Fruit fly (Drosophila melanogaster): ENCODE measurements around the gene Snoo.

Snoo gene

dm6 chr2L:7850406-7850805 is 133.6 kb downstream of the Snoo start:
- TF ChIP-seq zf30C (GFP tag; optimal IDR thresholded peaks at IDR 0.05) (no peak), tx (GFP tag; optimal IDR thresholded peaks at IDR 0.05) (no peak), CG15601 (tag; optimal IDR thresholded peaks at IDR 0.05) (no peak), Trl (optimal IDR thresholded peaks at IDR 0.05) (no peak), Trl (GFP tag; optimal IDR thresholded peaks at IDR 0.05) (no peak), Med (GFP tag) (peak; percentile 61), slou (GFP tag; optimal IDR thresholded peaks at IDR 0.05) (no peak), mam (GFP tag; optimal IDR thresholded peaks at IDR 0.05) (no peak), Hey (tag; optimal IDR thresholded peaks at IDR 0.05) (peak; percentile 49), abd-A (tag; optimal IDR thresholded peaks at IDR 0.05) (peak; percentile 94), Six4 (GFP tag; optimal IDR thresholded peaks at IDR 0.05) (no peak), Hsf (GFP tag; optimal IDR thresholded peaks at IDR 0.05) (no peak), Hmx (GFP tag; optimal IDR thresholded peaks at IDR 0.05) (no peak), CG7372 (GFP tag; IDR thresholded peaks at IDR 0.05) (no peak), gsb (GFP tag; IDR thresholded peaks at IDR 0.05) (no peak), CG13894 (tag; optimal IDR thresholded peaks at IDR 0.05) (peak; percentile 41), Awh (GFP tag; IDR thresholded peaks at IDR 0.05) (no peak)

- TF ChIP-seq gro (GFP tag; optimal IDR thresholded peaks at IDR 0.05): no peak
- no peak for TF ChIP-seq kay (GFP tag; optimal IDR thresholded peaks at IDR 0.05)
- no peak for TF ChIP-seq CG10462 (GFP tag; optimal IDR thresholded peaks at IDR 0.05)
- no peak for TF ChIP-seq ERR (GFP tag; optimal IDR thresholded peaks at IDR 0.05)
- no peak for TF ChIP-seq Lim3 (GFP tag; IDR thresholded peaks at IDR 0.05)
- TF ChIP-seq twi (tag; optimal IDR thresholded peaks at IDR 0.05): no peak
- TF ChIP-seq salm (tag; optimal IDR thresholded peaks at IDR 0.05): no peak
- no peak for TF ChIP-seq ash1 (GFP tag; optimal IDR thresholded peaks at IDR 0.05)
- TF ChIP-seq Fer1 (GFP tag; optimal IDR thresholded peaks at IDR 0.05): peak; percentile 59
- TF ChIP-seq CG7271 (tag; optimal IDR thresholded peaks at IDR 0.05): no peak
- TF ChIP-seq ewg (GFP tag; optimal IDR thresholded peaks at IDR 0.05): peak; percentile 13
- no peak for TF ChIP-seq Myb (GFP tag; optimal IDR thresholded peaks at IDR 0.05)
- peak; percentile 11 for TF ChIP-seq Meics (GFP tag; optimal IDR thresholded peaks at IDR 0.05)
- TF ChIP-seq Hr78 (GFP tag; optimal IDR thresholded peaks at IDR 0.05): no peak
- TF ChIP-seq mam (GFP tag; optimal IDR thresholded peaks at IDR 0.05): no peak
- no peak for TF ChIP-seq CG43689 (GFP tag; IDR thresholded peaks at IDR 0.05)
- TF ChIP-seq ro (GFP tag; IDR thresholded peaks at IDR 0.05): no peak
- TF ChIP-seq Dbx (GFP tag; IDR thresholded peaks at IDR 0.05): peak; percentile 64; the same call in 2 of the 3 replicates
- peak; percentile 31 for TF ChIP-seq Oli (tag; optimal IDR thresholded peaks at IDR 0.05)
- TF ChIP-seq gem (tag; optimal IDR thresholded peaks at IDR 0.05): peak; percentile 52
- no peak for TF ChIP-seq dan (GFP tag; IDR thresholded peaks at IDR 0.05)
- no peak for TF ChIP-seq CG14860 (GFP tag; IDR thresholded peaks at IDR 0.05; ENCODE audit: partially characterized antibody)
- TF ChIP-seq CG3163 (GFP tag; optimal IDR thresholded peaks at IDR 0.05): no peak
- peak; percentile 23 for TF ChIP-seq CG9817 (tag; optimal IDR thresholded peaks at IDR 0.05)
- TF ChIP-seq sens-2 (GFP tag; IDR thresholded peaks at IDR 0.05): no peak
- no peak for TF ChIP-seq trem (tag; optimal IDR thresholded peaks at IDR 0.05)
- TF ChIP-seq HLH3B (GFP tag; IDR thresholded peaks at IDR 0.05): peak; percentile 57
- no peak for TF ChIP-seq Rfx (GFP tag; IDR thresholded peaks at IDR 0.05)
- TF ChIP-seq gt (GFP tag; IDR thresholded peaks at IDR 0.05): no peak
- TF ChIP-seq pfk (GFP tag; optimal IDR thresholded peaks at IDR 0.05): no peak
- peak; percentile 32 for TF ChIP-seq ATbp (GFP tag; optimal IDR thresholded peaks at IDR 0.05)
- no peak for TF ChIP-seq CG9727 (GFP tag; optimal IDR thresholded peaks at IDR 0.05)
- TF ChIP-seq Nf-YC (tag; optimal IDR thresholded peaks at IDR 0.05): no peak
- peak in 1 of 2 experiments; percentile 61 for TF ChIP-seq bsh (GFP tag; optimal IDR thresholded peaks at IDR 0.05)
- peak in 1 of 2 experiments; percentile 45 for TF ChIP-seq Hr51 (GFP tag; optimal IDR thresholded peaks at IDR 0.05)
- no peak for TF ChIP-seq Gug (GFP tag; IDR thresholded peaks at IDR 0.05)
These were observed 134.5 kb downstream of the Snoo start for dm6 chr2L:7849472-7849871.

All from whole organism, embryonic.